Worm (Caenorhabditis elegans): Measurements from ENCODE around the gene cutl-21.

Gene cutl-21

DNA sequence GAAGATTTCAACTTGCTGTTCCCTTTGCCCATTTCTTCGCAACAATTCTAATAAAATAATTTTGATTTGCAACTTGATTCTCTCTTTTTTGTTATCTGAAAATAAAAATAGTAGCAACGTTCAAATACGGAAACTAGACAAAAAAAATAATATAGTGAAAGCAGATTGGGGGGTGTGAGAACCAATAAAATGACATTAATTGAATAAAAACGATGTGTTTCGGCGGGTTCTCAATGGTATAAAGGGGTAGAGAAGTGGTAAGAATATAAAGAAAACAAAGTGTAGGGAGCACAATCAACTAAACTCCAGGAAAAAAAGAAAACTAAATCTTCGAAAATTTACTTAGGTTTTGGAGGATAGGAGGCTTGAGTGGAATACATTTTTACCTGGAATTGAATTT lies 41.0 kb upstream of the cutl-21 start, which contains the start of gene ncs-1:
Gene ncs-1 (minus strand): TSS at position 101 of the 400 bp plus-strand sequence.
- TF ChIP-seq che-1 (tag; optimal IDR thresholded peaks at IDR 0.05) (no peak), ceh-45 (GFP tag; IDR thresholded peaks at IDR 0.05) (no peak), ztf-16 (tag; optimal IDR thresholded peaks at IDR 0.05) (no peak), pat-9 (tag; optimal IDR thresholded peaks at IDR 0.05) (no peak), fkh-10 (GFP tag; optimal IDR thresholded peaks at IDR 0.05) (no peak), dve-1 (tag; optimal IDR thresholded peaks at IDR 0.05) (no peak), pqm-1 (tag; optimal IDR thresholded peaks at IDR 0.05) (no peak), hlh-6 (tag; optimal IDR thresholded peaks at IDR 0.05) (no peak)

DNA sequence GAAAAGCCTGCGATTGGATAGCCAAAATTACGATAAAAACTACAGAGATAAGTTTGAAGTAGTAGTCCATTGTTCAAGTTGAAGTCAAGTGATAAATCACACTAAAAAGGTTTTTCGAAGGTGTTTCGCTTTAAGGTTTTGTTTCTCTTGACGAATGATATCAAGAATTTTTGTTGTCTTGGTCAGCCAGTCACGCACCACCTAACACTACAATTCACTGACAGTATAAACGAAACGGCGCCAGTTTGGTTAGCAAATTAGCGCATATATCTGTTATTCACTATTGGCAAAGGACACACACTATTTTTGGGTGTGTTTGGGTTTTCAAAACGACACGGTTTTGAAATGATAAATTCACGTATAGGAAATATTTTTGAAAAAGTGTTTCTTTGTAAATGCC lies 34.1 kb upstream of the cutl-21 start, which contains the start of gene C44C1.6:
Gene C44C1.6 (minus strand): TSS at position 199 of the 400 bp plus-strand sequence.
- TF ChIP-seq ref-2 (tag; optimal IDR thresholded peaks at IDR 0.05) = no peak
- TF ChIP-seq unc-55 (GFP tag; optimal IDR thresholded peaks at IDR 0.05) = no peak
- TF ChIP-seq zip-5 (tag; optimal IDR thresholded peaks at IDR 0.05) = no peak
- TF ChIP-seq ttx-3 (tag; optimal IDR thresholded peaks at IDR 0.05) = no peak
- TF ChIP-seq lin-11 (tag; optimal IDR thresholded peaks at IDR 0.05) = no peak

DNA sequence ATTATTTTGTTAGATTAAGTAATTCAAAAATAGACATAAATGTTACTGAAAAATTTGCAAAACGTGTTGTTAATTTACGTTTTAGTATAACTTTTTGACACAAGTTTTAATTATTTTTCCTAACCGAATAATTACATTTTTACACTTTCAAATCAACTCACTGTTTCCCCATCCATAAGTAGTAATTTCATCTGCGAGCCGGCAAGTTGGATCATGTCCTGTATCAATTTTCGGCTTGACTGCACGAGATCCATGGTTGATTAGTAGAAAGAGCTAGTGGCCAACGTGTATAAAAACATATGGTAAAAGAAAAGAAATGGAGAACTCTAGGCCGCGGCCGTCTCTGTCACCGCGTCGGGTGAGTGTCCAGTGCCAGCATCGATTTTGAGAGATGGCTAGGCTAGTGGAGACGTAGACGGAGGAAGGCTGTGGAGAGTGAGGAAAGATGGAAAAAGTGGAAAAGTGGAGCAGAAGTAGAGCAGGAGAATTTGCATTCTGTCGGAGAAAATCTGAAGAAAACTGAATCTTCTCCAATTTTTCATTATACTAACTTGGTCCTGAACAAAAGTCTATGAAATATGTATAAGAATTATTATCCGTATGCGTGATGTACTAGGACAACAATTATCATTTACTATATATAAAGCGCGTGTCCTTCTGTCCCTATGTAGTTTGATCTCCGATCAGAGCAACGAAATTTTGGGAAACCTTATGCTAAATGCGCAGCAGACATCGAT lies 29.5 kb upstream of the cutl-21 start, which contains the start of gene vps-45:
Gene vps-45 (minus strand): TSS at position 350 of the 737 bp plus-strand sequence.
- TF ChIP-seq fkh-10 (GFP tag; optimal IDR thresholded peaks at IDR 0.05) = no peak
- no peak for TF ChIP-seq gmeb-2 (tag; optimal IDR thresholded peaks at IDR 0.05)
- no peak for TF ChIP-seq ceh-6 (GFP tag; optimal IDR thresholded peaks at IDR 0.05)
- no peak for TF ChIP-seq Y22D7AL.16 (tag; optimal IDR thresholded peaks at IDR 0.05)
- TF ChIP-seq ceh-30 (tag; optimal IDR thresholded peaks at IDR 0.05) = no peak
- TF ChIP-seq hlh-15 (tag; optimal IDR thresholded peaks at IDR 0.05) = no peak
- TF ChIP-seq ceh-48 (tag; optimal IDR thresholded peaks at IDR 0.05) = peak; percentile 80
- no peak for TF ChIP-seq pha-2 (tag; optimal IDR thresholded peaks at IDR 0.05)
- TF ChIP-seq fax-1 (tag; optimal IDR thresholded peaks at IDR 0.05) = no peak
- TF ChIP-seq dmd-4 (tag; optimal IDR thresholded peaks at IDR 0.05; ENCODE audit: borderline replicate concordance) = no peak
- TF ChIP-seq pag-3 (tag; optimal IDR thresholded peaks at IDR 0.05; ENCODE audit: borderline replicate concordance) = no peak
- peak; percentile 15 for TF ChIP-seq unc-42 (tag; optimal IDR thresholded peaks at IDR 0.05)
- TF ChIP-seq ztf-16 (tag; optimal IDR thresholded peaks at IDR 0.05) = no peak
- peak; percentile 69 for TF ChIP-seq ceh-31 (tag; optimal IDR thresholded peaks at IDR 0.05)
- TF ChIP-seq nfya-1 (tag; optimal IDR thresholded peaks at IDR 0.05) = peak; percentile 46
- TF ChIP-seq ceh-14 (tag; optimal IDR thresholded peaks at IDR 0.05) = no peak
- no peak for TF ChIP-seq pax-1 (tag; optimal IDR thresholded peaks at IDR 0.05)
- TF ChIP-seq fkh-6 (tag; optimal IDR thresholded peaks at IDR 0.05) = no peak
- TF ChIP-seq che-1 (tag; optimal IDR thresholded peaks at IDR 0.05) = no peak
- no peak for TF ChIP-seq unc-86 (tag; optimal IDR thresholded peaks at IDR 0.05)
- TF ChIP-seq hlh-8 (tag; optimal IDR thresholded peaks at IDR 0.05) = peak; percentile 24
- TF ChIP-seq ceh-24 (tag; optimal IDR thresholded peaks at IDR 0.05) = no peak
- TF ChIP-seq ahr-1 (tag; optimal IDR thresholded peaks at IDR 0.05) = no peak
- no peak for TF ChIP-seq hlh-30 (tag; optimal IDR thresholded peaks at IDR 0.05; ENCODE audit: insufficient read depth)
- TF ChIP-seq unc-55 (GFP tag; optimal IDR thresholded peaks at IDR 0.05) = no peak
- TF ChIP-seq pros-1 (tag; optimal IDR thresholded peaks at IDR 0.05) = no peak
- TF ChIP-seq tbx-7 (tag; optimal IDR thresholded peaks at IDR 0.05) = no peak
- TF ChIP-seq pqm-1 (tag; optimal IDR thresholded peaks at IDR 0.05) = no peak
- no peak for TF ChIP-seq nhr-232 (tag; optimal IDR thresholded peaks at IDR 0.05)
- TF ChIP-seq unc-3 (GFP tag; conservative IDR thresholded peaks at IDR 0.05) = no peak
- TF ChIP-seq unc-3 (tag; optimal IDR thresholded peaks at IDR 0.05) = no peak
- peak; percentile 35 for TF ChIP-seq sdc-2 (tag; optimal IDR thresholded peaks at IDR 0.05)
- no peak for TF ChIP-seq hlh-13 (GFP tag; optimal IDR thresholded peaks at IDR 0.05)
- no peak for TF ChIP-seq ceh-19 (GFP tag; optimal IDR thresholded peaks at IDR 0.05)
- TF ChIP-seq npax-4 (tag; optimal IDR thresholded peaks at IDR 0.05) = no peak
- no peak for TF ChIP-seq sox-4 (tag; optimal IDR thresholded peaks at IDR 0.05)
- no peak for TF ChIP-seq elt-4 (tag; optimal IDR thresholded peaks at IDR 0.05)
- TF ChIP-seq tbx-2 (tag; optimal IDR thresholded peaks at IDR 0.05) = peak; percentile 20
- TF ChIP-seq eyg-1 (tag; optimal IDR thresholded peaks at IDR 0.05) = no peak
- no peak for TF ChIP-seq odd-2 (tag; optimal IDR thresholded peaks at IDR 0.05)
